Fruit fly (Drosophila melanogaster) whole organism, wandering third instar larva: ENCODE data around the gene CG14610.

Source experiments
- Abd-B ChIP-seq: fragments of >200 bp; optimal IDR thresholded peaks from 2 replicates; lab custom pipeline; 2017; ENCODE audit warnings: missing biosample characterization, missing genetic modification characterization
- CG32264 ChIP-seq: fragments of 200-800 bp; sonication (Bioruptor generic); optimal IDR thresholded peaks from 2 replicates; lab custom pipeline; 2016; ENCODE audit warnings: missing biosample characterization, missing genetic modification characterization
- CG9705 ChIP-seq: fragments of 200-800 bp; sonication (Bioruptor generic); optimal IDR thresholded peaks from 2 replicates; lab custom pipeline; 2018; ENCODE audit warnings: missing biosample characterization, mild to moderate bottlenecking, missing genetic modification characterization
- CrebA ChIP-seq: fragments of 200-800 bp; sonication (Bioruptor generic); optimal IDR thresholded peaks from 2 replicates; lab custom pipeline; 2016; ENCODE audit warnings: missing biosample characterization, mild to moderate bottlenecking, missing genetic modification characterization, borderline replicate concordance
- Dif ChIP-seq: fragments of 200-275, 200-300 bp; sonication (Bioruptor generic); optimal IDR thresholded peaks from 2 replicates; lab custom pipeline; 2018; ENCODE audit warnings: missing biosample characterization, missing genetic modification characterization; ENCODE audit not compliant: partially characterized antibody
- GATAd ChIP-seq: sonication (Bioruptor generic); optimal IDR thresholded peaks from 2 replicates; lab custom pipeline; 2016; ENCODE audit warnings: missing biosample characterization, missing genetic modification characterization
- HLH106 ChIP-seq: fragments of 200-800 bp; optimal IDR thresholded peaks from 3 replicates; lab custom pipeline; 2019; ENCODE audit warnings: missing biosample characterization, mild to moderate bottlenecking, missing genetic modification characterization, moderate library complexity
- Hnf4 ChIP-seq: fragments of 200-800 bp; sonication (Bioruptor generic); optimal IDR thresholded peaks from 2 replicates; lab custom pipeline; 2016; ENCODE audit warnings: missing biosample characterization, mild to moderate bottlenecking, missing genetic modification characterization
- Hr78 ChIP-seq: fragments of >200 bp; optimal IDR thresholded peaks from 2 replicates; lab custom pipeline; 2017; ENCODE audit warnings: missing biosample characterization, missing genetic modification characterization
- Jra ChIP-seq: sonication (Bioruptor generic); optimal IDR thresholded peaks from 2 replicates; lab custom pipeline; 2016; ENCODE audit warnings: missing biosample characterization, missing genetic modification characterization
- Myc ChIP-seq: fragments of >200 bp; optimal IDR thresholded peaks from 2 replicates; lab custom pipeline; 2017
- N ChIP-seq: fragments of >200 bp; optimal IDR thresholded peaks from 2 replicates; lab custom pipeline; 2018; ENCODE audit warnings: missing biosample characterization, missing external identifiers, missing genetic modification characterization
- Rel ChIP-seq, 2 experiments: fragments of 200-800 bp; sonication (Bioruptor generic) in 1 of 2; optimal IDR thresholded peaks; 2 replicates in 1 of 2; 3 replicates in 1 of 2; lab custom pipeline; 2016 to 2019; ENCODE audit warnings: mild to moderate bottlenecking in 2 of 2, missing biosample characterization in 2 of 2, missing genetic modification characterization in 2 of 2, moderate library complexity in 1 of 2
- Vsx2 ChIP-seq: fragments of 200-300, 225-300 bp; sonication (Bioruptor generic); optimal IDR thresholded peaks from 2 replicates; lab custom pipeline; 2018; ENCODE audit warnings: missing biosample characterization, missing genetic modification characterization; ENCODE audit not compliant: partially characterized antibody
- br ChIP-seq: fragments of 200-800 bp; sonication (Bioruptor generic); optimal IDR thresholded peaks from 2 replicates; lab custom pipeline; 2016; ENCODE audit warnings: missing biosample characterization, missing genetic modification characterization
- brk ChIP-seq: fragments of 200-800 bp; sonication (Bioruptor generic); optimal IDR thresholded peaks from 2 replicates; lab custom pipeline; 2016; ENCODE audit warnings: missing biosample characterization, mild to moderate bottlenecking, missing genetic modification characterization
- dl ChIP-seq, 2 experiments: fragments of 175-275, 200-275 bp in 1 of 2; fragments of 200-275 bp in 1 of 2; sonication (Bioruptor generic); optimal IDR thresholded peaks; lab custom pipeline; 2018; ENCODE audit warnings: mild to moderate bottlenecking in 2 of 2, missing biosample characterization in 2 of 2, missing genetic modification characterization in 2 of 2, moderate library complexity in 2 of 2; ENCODE audit not compliant: partially characterized antibody in 2 of 2, insufficient read depth in 1 of 2
- dmrt93B ChIP-seq: fragments of 200-800 bp; sonication (Bioruptor generic); optimal IDR thresholded peaks from 2 replicates; lab custom pipeline; 2018; ENCODE audit warnings: missing biosample characterization, mild to moderate bottlenecking, missing genetic modification characterization
- ey ChIP-seq: fragments of 200-800 bp; sonication (Bioruptor generic); optimal IDR thresholded peaks from 2 replicates; lab custom pipeline; 2016; ENCODE audit warnings: missing biosample characterization, missing genetic modification characterization
- foxo ChIP-seq, 2 experiments: fragments of 200-800 bp; sonication (Bioruptor generic); optimal IDR thresholded peaks; 2 replicates in 1 of 2; 3 replicates in 1 of 2; lab custom pipeline; 2016 to 2017; ENCODE audit warnings: missing biosample characterization in 2 of 2, missing genetic modification characterization in 2 of 2
- fru ChIP-seq: fragments of 200-800 bp; sonication (Bioruptor generic); optimal IDR thresholded peaks from 3 replicates; lab custom pipeline; 2016; ENCODE audit warnings: missing biosample characterization, mild to moderate bottlenecking, missing genetic modification characterization
- h ChIP-seq: fragments of 200-800 bp; sonication (Bioruptor generic); optimal IDR thresholded peaks from 3 replicates; lab custom pipeline; 2016; ENCODE audit warnings: missing biosample characterization, mild to moderate bottlenecking, missing genetic modification characterization
- jim ChIP-seq: fragments of 175-275, 200-325 bp; sonication (Bioruptor generic); optimal IDR thresholded peaks from 2 replicates; lab custom pipeline; 2016; ENCODE audit warnings: missing biosample characterization, mild to moderate bottlenecking, missing genetic modification characterization
- lola ChIP-seq: fragments of >200 bp; optimal IDR thresholded peaks from 2 replicates; lab custom pipeline; 2017; ENCODE audit warnings: missing biosample characterization, missing genetic modification characterization
- pan ChIP-seq: fragments of >200 bp; optimal IDR thresholded peaks from 2 replicates; lab custom pipeline; 2017
- psq ChIP-seq: fragments of 200-800 bp; sonication (Bioruptor generic); optimal IDR thresholded peaks from 3 replicates; lab custom pipeline; 2017; ENCODE audit warnings: missing biosample characterization, mild to moderate bottlenecking, missing genetic modification characterization, moderate library complexity
- rgr ChIP-seq: fragments of 200-800 bp; sonication (Bioruptor generic); optimal IDR thresholded peaks from 3 replicates; lab custom pipeline; 2016; ENCODE audit warnings: missing biosample characterization, mild to moderate bottlenecking, missing genetic modification characterization
- sage ChIP-seq: fragments of 200-800 bp; sonication (Bioruptor generic); optimal IDR thresholded peaks from 2 replicates; lab custom pipeline; 2016; ENCODE audit warnings: missing biosample characterization, mild to moderate bottlenecking, missing genetic modification characterization
- sv ChIP-seq: fragments of 200-800 bp; sonication (Bioruptor generic); optimal IDR thresholded peaks from 3 replicates; lab custom pipeline; 2016; ENCODE audit warnings: missing biosample characterization, missing genetic modification characterization
- usp ChIP-seq: fragments of >200 bp; optimal IDR thresholded peaks from 2 replicates; lab custom pipeline; 2017; ENCODE audit warnings: missing biosample characterization, missing genetic modification characterization
- woc ChIP-seq: sonication (Bioruptor generic); optimal IDR thresholded peaks from 2 replicates; lab custom pipeline; 2016; ENCODE audit warnings: missing biosample characterization, mild to moderate bottlenecking, missing genetic modification characterization

Gene CG14610

dm6 chr3R:7150544-7151406, 6.7 kb upstream of the CG14610 start, which contains the start of the genes gfzf and Sas-4 (continued):
- TF ChIP-seq dmrt93B (GFP tag; lab: Kevin White, UChicago) (peak; percentile 69), foxo (GFP tag; optimal IDR thresholded peaks at IDR 0.05; lab: Kevin White, UChicago) (peak in 1 of 2 experiments; percentile 81)

- no peak for TF ChIP-seq HLH106
- no peak for TF ChIP-seq CrebA (GFP tag; lab: Kevin White, UChicago)
- no peak for TF ChIP-seq Dif (GFP tag; lab: Kevin White, UChicago)
- TF ChIP-seq Rel (GFP tag; optimal IDR thresholded peaks at IDR 0.05; lab: Kevin White, UChicago): no peak
- no peak for TF ChIP-seq Rel (tag; optimal IDR thresholded peaks at IDR 0.05; lab: Kevin White, UChicago)
- TF ChIP-seq sage (GFP tag; lab: Kevin White, UChicago): no peak
- TF ChIP-seq dmrt93B (GFP tag; lab: Kevin White, UChicago): no peak
- TF ChIP-seq jim (GFP tag; lab: Kevin White, UChicago): no peak
- TF ChIP-seq brk (GFP tag; lab: Kevin White, UChicago): no peak
Observed at dm6 chr3R:7142580-7142979, 1.5 kb downstream of the CG14610 start.

- TF ChIP-seq Rel (GFP tag; optimal IDR thresholded peaks at IDR 0.05; lab: Kevin White, UChicago): no peak
- no peak for TF ChIP-seq Rel (tag; optimal IDR thresholded peaks at IDR 0.05; lab: Kevin White, UChicago)
- TF ChIP-seq pan (lab: Kevin White, UChicago): no peak
- TF ChIP-seq Hnf4: no peak
- TF ChIP-seq ey: no peak
- TF ChIP-seq, all 38 proteins: peak for 0
Observed at dm6 chr3R:7139188-7140038, 4.7 kb downstream of the CG14610 start.

DNA sequence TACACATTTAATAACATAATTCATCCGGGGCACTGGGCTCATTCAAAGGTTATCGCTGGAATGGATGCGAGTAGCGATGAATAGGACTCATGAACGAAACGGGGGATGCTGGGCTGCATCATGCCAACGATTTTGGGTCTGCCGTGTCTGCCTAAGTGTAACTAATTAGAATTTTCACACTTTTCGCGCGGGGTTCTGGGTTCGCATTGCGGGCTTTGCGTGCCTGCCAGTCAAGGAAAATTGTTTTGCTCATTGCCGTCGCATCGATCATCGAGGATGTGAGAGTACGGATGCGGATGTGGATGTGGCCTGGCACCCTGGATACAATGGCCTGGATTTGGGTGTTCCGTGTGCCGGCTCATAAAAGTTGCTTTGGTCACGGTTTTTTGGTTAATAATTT, 6.0 kb downstream of the CG14610 start:
- TF ChIP-seq ey (no peak), N (no peak), usp (no peak), sv (GFP tag; lab: Kevin White, UChicago) (no peak), psq (GFP tag; lab: Kevin White, UChicago) (no peak), Hr78 (GFP tag; lab: Kevin White, UChicago) (no peak), CG9705 (GFP tag; lab: Kevin White, UChicago) (no peak), br (GFP tag; lab: Kevin White, UChicago) (no peak), Abd-B (no peak), woc (no peak), Myc (lab: Kevin White, UChicago) (no peak), HLH106 (no peak), h (no peak), GATAd (GFP tag; lab: Kevin White, UChicago) (no peak), foxo (GFP tag; optimal IDR thresholded peaks at IDR 0.05; lab: Kevin White, UChicago) (no peak), rgr (no peak), dmrt93B (GFP tag; lab: Kevin White, UChicago) (no peak), CG32264 (no peak)
- TF ChIP-seq, all 38 proteins: peak for 0

DNA sequence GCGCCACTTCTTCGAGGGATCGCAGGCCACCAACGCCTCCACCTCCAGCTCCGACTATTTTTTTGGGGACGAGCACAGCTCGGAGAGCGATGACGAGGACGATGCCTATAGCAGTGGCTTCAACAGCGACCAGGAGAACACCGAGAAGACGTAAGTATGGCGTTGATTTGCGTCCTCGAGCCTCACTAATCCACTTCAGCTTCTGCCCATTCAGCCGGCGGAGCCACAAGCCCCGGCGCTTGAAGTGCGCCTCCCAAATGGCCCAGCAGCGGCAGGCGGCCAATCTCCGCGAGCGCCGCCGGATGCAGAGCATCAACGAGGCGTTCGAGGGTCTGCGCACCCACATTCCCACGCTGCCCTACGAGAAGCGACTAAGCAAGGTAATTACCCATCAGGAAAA, 6.9 kb downstream of the CG14610 start:
- TF ChIP-seq dl (GFP tag; optimal IDR thresholded peaks at IDR 0.05; lab: Kevin White, UChicago; ENCODE audit: insufficient read depth in 1 of 2, partially characterized antibody in 2 of 2) (no peak), psq (GFP tag; lab: Kevin White, UChicago) (no peak), usp (no peak), Jra (GFP tag; lab: Kevin White, UChicago) (no peak), Myc (lab: Kevin White, UChicago) (no peak), woc (no peak), rgr (no peak), fru (GFP tag; lab: Kevin White, UChicago) (no peak), Hr78 (GFP tag; lab: Kevin White, UChicago) (no peak), Vsx2 (GFP tag; lab: Kevin White, UChicago) (no peak), CG32264 (no peak), ey (no peak), foxo (GFP tag; optimal IDR thresholded peaks at IDR 0.05; lab: Kevin White, UChicago) (no peak), lola (GFP tag; lab: Kevin White, UChicago) (no peak)
- TF ChIP-seq, all 38 proteins: peak for 0
